Worm (Caenorhabditis elegans) whole organism, L1 larva: ENCODE data around the gene ZK1320.2.

Source experiments
- C04F5.9 ChIP-seq: sonication (generic microtip); optimal IDR thresholded peaks from 2 replicates; lab custom pipeline; 2016; ENCODE audit warnings: missing genetic modification characterization, missing compliant biosample characterization
- C16A3.4 ChIP-seq: fragments of 150-350 bp; optimal IDR thresholded peaks from 2 replicates; lab custom pipeline; 2014; ENCODE audit warnings: missing biosample characterization, missing genetic modification characterization
- C34B4.2 ChIP-seq: sonication (generic microtip); optimal IDR thresholded peaks from 2 replicates; lab custom pipeline; 2017; ENCODE audit warnings: mild to moderate bottlenecking, missing genetic modification characterization, missing compliant biosample characterization
- Y116A8C.19 ChIP-seq: sonication (generic microtip); optimal IDR thresholded peaks from 2 replicates; lab custom pipeline; 2016; ENCODE audit warnings: missing compliant biosample characterization, missing genetic modification characterization, borderline replicate concordance
- alr-1 ChIP-seq: fragments of 200-800 bp; sonication (Bioruptor generic); optimal IDR thresholded peaks from 2 replicates; lab custom pipeline; 2018; ENCODE audit warnings: borderline replicate concordance, mild to moderate bottlenecking, missing genetic modification characterization, missing compliant biosample characterization
- blmp-1 ChIP-seq: fragments of 150-350 bp; optimal IDR thresholded peaks from 2 replicates; lab custom pipeline; 2014; ENCODE audit warnings: missing biosample characterization, missing genetic modification characterization
- ceh-82 ChIP-seq, 3 experiments: fragments of 150-350 bp in 1 of 3; sonication (generic microtip) in 2 of 3; optimal IDR thresholded peaks; 2 replicates each; lab custom pipeline; 2014 to 2017; ENCODE audit warnings: missing biosample characterization in 3 of 3, missing genetic modification characterization in 3 of 3
- dsc-1 ChIP-seq: sonication (generic microtip); optimal IDR thresholded peaks from 2 replicates; lab custom pipeline; 2016; ENCODE audit warnings: mild to moderate bottlenecking, missing genetic modification characterization, missing compliant biosample characterization
- efl-1 ChIP-seq, 4 experiments: fragments of 150-350 bp; optimal IDR thresholded peaks in 3 of 4; peaks in 1 of 4; 1 replicate in 1 of 4; 2 replicates in 3 of 4; lab custom pipeline; 2014; ENCODE audit warnings: missing biosample characterization in 2 of 4, missing genetic modification characterization in 2 of 4, missing genetic modification reagents in 2 of 4
- egl-13 ChIP-seq: sonication (generic microtip); optimal IDR thresholded peaks from 2 replicates; lab custom pipeline; 2016; ENCODE audit warnings: missing genotype, missing genetic modification reagents, missing genetic modification characterization, missing compliant biosample characterization
- egl-27 ChIP-seq, 2 experiments: fragments of 150-350 bp in 1 of 2; sonication (generic microtip); optimal IDR thresholded peaks; 3 replicates each; lab custom pipeline; 2017 to 2018; ENCODE audit warnings: missing biosample characterization in 2 of 2, missing genetic modification characterization in 2 of 2, missing genetic modification reagents in 2 of 2
- elt-3 ChIP-seq, 6 experiments: fragments of 150-350 bp in 1 of 6; sonication (generic microtip); optimal IDR thresholded peaks; 2 replicates each; lab custom pipeline; 2017 to 2018; ENCODE audit warnings: missing biosample characterization in 6 of 6, missing genetic modification characterization in 6 of 6, inconsistent platforms in 1 of 6
- fkh-4 ChIP-seq: sonication (generic microtip); optimal IDR thresholded peaks from 2 replicates; lab custom pipeline; 2016; ENCODE audit warnings: missing compliant biosample characterization, missing genetic modification characterization, borderline replicate concordance
- fkh-8 ChIP-seq: sonication (generic microtip); optimal IDR thresholded peaks from 2 replicates; lab custom pipeline; 2016; ENCODE audit warnings: mild to moderate bottlenecking, missing genetic modification characterization, missing compliant biosample characterization
- fos-1 ChIP-seq: fragments of 150-350 bp; optimal IDR thresholded peaks from 2 replicates; lab custom pipeline; 2014; ENCODE audit warnings: missing biosample characterization, missing genetic modification characterization
- grh-1 ChIP-seq: fragments of 200-800 bp; sonication (Bioruptor generic); IDR thresholded peaks from 2 replicates; pipeline ENCODE4 v1.3.6; 2022; ENCODE audit warnings: missing genetic modification reagents, missing genetic modification characterization, missing compliant biosample characterization
- hlh-17 ChIP-seq: fragments of 200-800 bp; sonication (Bioruptor generic); optimal IDR thresholded peaks from 2 replicates; lab custom pipeline; 2018; ENCODE audit warnings: missing genetic modification characterization, mild to moderate bottlenecking, missing compliant biosample characterization, moderate library complexity, borderline replicate concordance
- hlh-4 ChIP-seq: sonication (generic microtip); optimal IDR thresholded peaks from 2 replicates; lab custom pipeline; 2016; ENCODE audit warnings: mild to moderate bottlenecking, missing genetic modification characterization, missing compliant biosample characterization
- jun-1 ChIP-seq: fragments of 150-350 bp; optimal IDR thresholded peaks from 2 replicates; lab custom pipeline; 2014; ENCODE audit warnings: missing biosample characterization, missing genetic modification reagents, missing genetic modification characterization
- lin-14 ChIP-seq: fragments of 200-800 bp; sonication (Bioruptor generic); optimal IDR thresholded peaks from 2 replicates; lab custom pipeline; 2018; ENCODE audit warnings: mild to moderate bottlenecking, missing genetic modification characterization, moderate library complexity, missing compliant biosample characterization
- lin-15B ChIP-seq: fragments of 150-350 bp; sonication (generic microtip); optimal IDR thresholded peaks from 3 replicates; lab custom pipeline; 2014; ENCODE audit warnings: missing biosample characterization, missing genetic modification characterization
- lin-35 ChIP-seq, 2 experiments: fragments of 150-350 bp; optimal IDR thresholded peaks; 2 replicates each; lab custom pipeline; 2014; ENCODE audit warnings: missing biosample characterization in 2 of 2, missing genetic modification characterization in 2 of 2, missing genetic modification reagents in 2 of 2
- mep-1 ChIP-seq: fragments of 150-350 bp; optimal IDR thresholded peaks from 2 replicates; lab custom pipeline; 2014; ENCODE audit warnings: missing biosample characterization, missing genetic modification characterization
- nhr-20 ChIP-seq: sonication (generic microtip); optimal IDR thresholded peaks from 2 replicates; lab custom pipeline; 2016; ENCODE audit warnings: mild to moderate bottlenecking, missing genetic modification characterization, missing compliant biosample characterization
- nhr-237 ChIP-seq: fragments of 150-350 bp; optimal IDR thresholded peaks from 2 replicates; lab custom pipeline; 2014; ENCODE audit warnings: missing biosample characterization, missing genetic modification characterization
- nhr-28 ChIP-seq: fragments of 150-350 bp; optimal IDR thresholded peaks from 2 replicates; lab custom pipeline; 2014; ENCODE audit warnings: missing biosample characterization, missing genetic modification characterization
- nhr-76 ChIP-seq: sonication (generic microtip); optimal IDR thresholded peaks from 2 replicates; lab custom pipeline; 2017; ENCODE audit warnings: missing biosample characterization, missing genetic modification characterization
- nhr-77 ChIP-seq: fragments of 150-350 bp; optimal IDR thresholded peaks from 2 replicates; lab custom pipeline; 2014; ENCODE audit warnings: missing biosample characterization, missing genetic modification characterization
- nhr-84 ChIP-seq: sonication (generic microtip); optimal IDR thresholded peaks from 2 replicates; lab custom pipeline; 2017; ENCODE audit warnings: missing biosample characterization, missing genetic modification characterization
- nhr-85 ChIP-seq: sonication (generic microtip); peaks from one replicate; lab custom pipeline; 2016; ENCODE audit warnings: missing genetic modification characterization, inconsistent platforms, missing compliant biosample characterization
- pag-3 ChIP-seq: sonication (generic microtip); optimal IDR thresholded peaks from 2 replicates; lab custom pipeline; 2017; ENCODE audit warnings: missing genetic modification characterization, mild to moderate bottlenecking, missing compliant biosample characterization, antibody characterized with exemption, borderline replicate concordance; ENCODE audit not compliant: insufficient read depth
- pax-3 ChIP-seq: fragments of 200-800 bp; sonication (Bioruptor generic); optimal IDR thresholded peaks from 2 replicates; lab custom pipeline; 2018; ENCODE audit warnings: mild to moderate bottlenecking, missing genetic modification characterization, moderate library complexity, missing compliant biosample characterization
- rnt-1 ChIP-seq: sonication (generic microtip); optimal IDR thresholded peaks from 2 replicates; lab custom pipeline; 2016; ENCODE audit warnings: mild to moderate bottlenecking, missing genetic modification characterization, moderate library complexity, missing compliant biosample characterization
- skn-1 ChIP-seq: fragments of 150-350 bp; optimal IDR thresholded peaks from 2 replicates; lab custom pipeline; 2014; ENCODE audit warnings: missing biosample characterization, missing genetic modification characterization
- sptf-1 ChIP-seq: fragments of 150-350 bp; optimal IDR thresholded peaks from 2 replicates; lab custom pipeline; 2014; ENCODE audit warnings: missing biosample characterization, missing genetic modification characterization
- swsn-7 ChIP-seq: sonication (generic microtip); optimal IDR thresholded peaks from 2 replicates; lab custom pipeline; 2016; ENCODE audit warnings: missing genetic modification characterization, missing compliant biosample characterization
- tbx-2 ChIP-seq: sonication (generic microtip); optimal IDR thresholded peaks from 2 replicates; lab custom pipeline; 2016; ENCODE audit warnings: missing genetic modification characterization, missing compliant biosample characterization
- tlp-1 ChIP-seq: fragments of 150-350 bp; optimal IDR thresholded peaks from 2 replicates; lab custom pipeline; 2014; ENCODE audit warnings: missing biosample characterization, missing genetic modification characterization
- unc-30 ChIP-seq: sonication (generic microtip); optimal IDR thresholded peaks from 2 replicates; lab custom pipeline; 2017; ENCODE audit warnings: missing biosample characterization, missing genetic modification characterization
- vab-15 ChIP-seq: sonication (generic microtip); optimal IDR thresholded peaks from 2 replicates; lab custom pipeline; 2017; ENCODE audit warnings: missing genotype, mild to moderate bottlenecking, missing genetic modification characterization, missing compliant biosample characterization
- zip-4 ChIP-seq: fragments of 200-800 bp; sonication (Bioruptor generic); optimal IDR thresholded peaks from 2 replicates; lab custom pipeline; 2018; ENCODE audit warnings: mild to moderate bottlenecking, missing genetic modification characterization, moderate library complexity, missing compliant biosample characterization
- ztf-11 ChIP-seq, 2 experiments: sonication (generic microtip); optimal IDR thresholded peaks; 2 replicates each; lab custom pipeline; 2016 to 2017; ENCODE audit warnings: missing genetic modification characterization in 2 of 2, missing biosample characterization in 1 of 2, missing compliant biosample characterization in 1 of 2

Gene ZK1320.2

DNA sequence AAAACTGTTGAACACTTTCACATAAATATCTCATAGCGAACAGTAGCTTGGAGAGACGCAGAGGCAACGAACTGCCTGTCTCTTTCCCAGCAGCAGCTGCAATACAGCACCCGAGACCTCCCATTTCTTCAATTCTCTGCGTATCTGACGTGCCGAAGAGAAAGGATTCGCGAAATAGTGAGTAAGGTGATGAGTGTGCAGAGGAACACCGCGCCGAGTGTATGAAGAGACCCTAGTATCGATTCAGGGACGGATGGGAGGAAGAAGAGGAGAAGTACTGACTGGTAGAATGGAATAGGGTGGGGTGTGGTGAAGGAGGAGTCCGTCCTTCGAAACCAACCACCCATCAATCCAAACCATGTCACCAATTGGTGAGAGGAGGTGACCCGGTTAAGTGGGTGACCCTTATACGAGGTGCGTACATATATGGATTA is 12.7 kb downstream of the ZK1320.2 start (continued):
- TF ChIP-seq egl-27 (tag; optimal IDR thresholded peaks at IDR 0.05; lab: Kevin White, UChicago), result no peak
- peak; percentile 34 for TF ChIP-seq pax-3 (tag; lab: Kevin White, UChicago)
- TF ChIP-seq nhr-77 (tag; lab: Kevin White, UChicago), result peak; percentile 59
- no peak for TF ChIP-seq C04F5.9 (tag; lab: Kevin White, UChicago)
- peak; percentile 37 to 74 (median 44) for TF ChIP-seq ceh-82 (tag; optimal IDR thresholded peaks at IDR 0.05; lab: Kevin White, UChicago)
- peak; percentile 94 for TF ChIP-seq nhr-20 (tag; lab: Kevin White, UChicago)
- peak; percentile 49 for TF ChIP-seq nhr-237 (tag; lab: Kevin White, UChicago)
- TF ChIP-seq lin-15B (tag; lab: Kevin White, UChicago), result no peak
- TF ChIP-seq tlp-1 (tag; lab: Kevin White, UChicago), result no peak
- no peak for TF ChIP-seq fkh-4 (tag; lab: Kevin White, UChicago)
- peak in 1 of 2 experiments; percentile 73 for TF ChIP-seq ztf-11 (tag; optimal IDR thresholded peaks at IDR 0.05; lab: Kevin White, UChicago)
- peak; percentile 65 for TF ChIP-seq vab-15 (tag; lab: Kevin White, UChicago)
- no peak for TF ChIP-seq unc-30 (tag; lab: Kevin White, UChicago)
- peak; percentile 56 for TF ChIP-seq skn-1 (tag; lab: Kevin White, UChicago)
- TF ChIP-seq Y116A8C.19 (tag; lab: Kevin White, UChicago), result no peak
- TF ChIP-seq fkh-8 (tag; lab: Kevin White, UChicago), result peak; percentile 23
- peak; percentile 64 for TF ChIP-seq jun-1 (tag; lab: Kevin White, UChicago)
- peak; percentile 53 for TF ChIP-seq fos-1 (tag; lab: Kevin White, UChicago)
- peak; percentile 15 for TF ChIP-seq C16A3.4 (tag; lab: Kevin White, UChicago)
- TF ChIP-seq zip-4 (GFP tag; lab: Kevin White, UChicago), result no peak
- TF ChIP-seq alr-1, result no peak
- peak; percentile 63 for TF ChIP-seq tbx-2 (tag; lab: Kevin White, UChicago)
- TF ChIP-seq nhr-76 (tag; lab: Kevin White, UChicago), result no peak
- TF ChIP-seq egl-13 (tag; lab: Kevin White, UChicago), result no peak
- TF ChIP-seq nhr-84 (tag; lab: Kevin White, UChicago), result no peak
- peak; percentile 70 for TF ChIP-seq swsn-7
- no peak for TF ChIP-seq sptf-1
- no peak for TF ChIP-seq grh-1
- peak; percentile 97 for TF ChIP-seq lin-14 (GFP tag; lab: Kevin White, UChicago)
- no peak for TF ChIP-seq C34B4.2
- no peak for TF ChIP-seq hlh-17 (GFP tag; lab: Kevin White, UChicago)
- TF ChIP-seq pag-3, result peak; percentile 24
- TF ChIP-seq dsc-1 (tag; lab: Kevin White, UChicago), result no peak
- no peak for TF ChIP-seq nhr-28 (tag; lab: Kevin White, UChicago)
- peak; percentile 70 to 76 for TF ChIP-seq efl-1 (optimal IDR thresholded peaks at IDR 0.05; lab: Kevin White, UChicago)
- peak; percentile 9 to 86 for TF ChIP-seq efl-1 (GFP tag; optimal IDR thresholded peaks at IDR 0.05 in 1 of 2; lab: Kevin White, UChicago)
- peak; percentile 52 to 68 for TF ChIP-seq lin-35 (GFP tag; optimal IDR thresholded peaks at IDR 0.05; lab: Kevin White, UChicago)
- no peak for TF ChIP-seq hlh-4 (tag; lab: Kevin White, UChicago)
- peak; percentile 90 for TF ChIP-seq mep-1

DNA sequence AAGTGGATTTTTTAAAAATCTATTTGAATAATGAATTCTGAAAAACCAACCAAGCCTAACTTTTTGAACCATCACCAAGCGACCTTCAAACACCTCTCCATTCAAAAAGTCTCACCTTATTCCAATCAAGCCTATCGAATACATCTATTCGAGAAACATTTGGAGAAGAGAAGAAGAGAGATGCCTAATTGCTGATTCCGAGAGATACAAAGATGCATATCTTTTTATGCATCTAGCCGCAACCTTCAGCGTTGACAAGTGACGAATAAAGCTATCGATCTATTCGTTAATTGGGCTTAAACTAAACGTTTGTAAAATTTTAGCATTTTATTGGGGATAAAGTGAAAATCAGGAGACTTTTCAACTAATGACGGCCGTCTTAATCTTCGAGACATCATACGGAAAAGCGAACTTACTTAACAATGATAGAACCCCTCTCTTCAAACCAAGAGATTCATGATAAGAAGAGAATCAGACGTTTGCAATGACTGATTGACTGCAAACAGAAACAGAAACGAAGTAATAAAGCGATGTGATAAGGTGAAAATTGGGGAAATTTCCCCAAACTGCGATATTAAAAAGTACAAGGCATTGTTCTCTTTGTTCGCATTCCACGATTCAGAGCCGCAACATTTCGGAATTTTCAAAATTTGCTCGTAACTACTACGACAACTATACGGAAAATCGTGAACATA is 13.7 kb downstream of the ZK1320.2 start:
- TF ChIP-seq nhr-85 (tag; lab: Kevin White, UChicago) (peak; percentile 83), nhr-76 (tag; lab: Kevin White, UChicago) (no peak), vab-15 (tag; lab: Kevin White, UChicago) (no peak), lin-14 (GFP tag; lab: Kevin White, UChicago) (peak; percentile 50), blmp-1 (tag; lab: Kevin White, UChicago) (peak; percentile 56), mep-1 (peak; percentile 48), fos-1 (tag; lab: Kevin White, UChicago) (no peak), hlh-4 (tag; lab: Kevin White, UChicago) (no peak), lin-15B (tag; lab: Kevin White, UChicago) (no peak), rnt-1 (tag; lab: Kevin White, UChicago) (peak; percentile 49), elt-3 (tag; optimal IDR thresholded peaks at IDR 0.05; lab: Kevin White, UChicago) (peak in 1 of 6 experiments; percentile 24), C04F5.9 (tag; lab: Kevin White, UChicago) (no peak)
- TF ChIP-seq, all 84 proteins: peak for 6
